Worm (Caenorhabditis elegans) whole organism, L3 larva: ENCODE measurements around the gene D1014.4.

Source experiments
- ZK546.5 ChIP-seq: sonication (generic microtip); optimal IDR thresholded peaks from 2 replicates; lab custom pipeline; 2017; ENCODE audit warnings: missing biosample characterization, missing genetic modification characterization
- ceh-16 ChIP-seq: sonication (generic microtip); optimal IDR thresholded peaks from 2 replicates; lab custom pipeline; 2017; ENCODE audit warnings: missing biosample characterization, missing genetic modification characterization
- ceh-82 ChIP-seq: fragments of 150-350 bp; optimal IDR thresholded peaks from 2 replicates; lab custom pipeline; 2014; ENCODE audit warnings: missing biosample characterization, missing genetic modification characterization
- elt-1 ChIP-seq: fragments of 150-350 bp; optimal IDR thresholded peaks from 2 replicates; lab custom pipeline; 2014; ENCODE audit warnings: missing biosample characterization, missing genetic modification characterization
- elt-2 ChIP-seq: sonication (generic microtip); optimal IDR thresholded peaks from 2 replicates; lab custom pipeline; 2016; ENCODE audit warnings: missing genetic modification reagents, mild to moderate bottlenecking, missing genetic modification characterization, missing compliant biosample characterization
- eor-1 ChIP-seq, 2 experiments: fragments of 150-350 bp; optimal IDR thresholded peaks; 2 replicates each; lab custom pipeline; 2014 to 2018; ENCODE audit warnings: missing biosample characterization in 2 of 2, missing genetic modification characterization in 2 of 2
- fkh-2 ChIP-seq: fragments of 150-350 bp; optimal IDR thresholded peaks from 2 replicates; lab custom pipeline; 2014; ENCODE audit warnings: missing biosample characterization, missing genetic modification reagents, missing genetic modification characterization
- fos-1 ChIP-seq: fragments of 150-350 bp; optimal IDR thresholded peaks from 2 replicates; lab custom pipeline; 2014; ENCODE audit warnings: missing biosample characterization, missing genetic modification characterization
- hmg-11 ChIP-seq: sonication (generic microtip); optimal IDR thresholded peaks from 2 replicates; lab custom pipeline; 2016; ENCODE audit warnings: missing genetic modification characterization, missing compliant biosample characterization
- jun-1 ChIP-seq: fragments of 150-350 bp; optimal IDR thresholded peaks from 2 replicates; lab custom pipeline; 2014; ENCODE audit warnings: missing biosample characterization, missing genetic modification reagents, missing genetic modification characterization
- lin-15B ChIP-seq: fragments of 150-350 bp; optimal IDR thresholded peaks from 2 replicates; lab custom pipeline; 2014; ENCODE audit warnings: missing biosample characterization, missing genetic modification characterization
- mdl-1 ChIP-seq: fragments of 150-350 bp; optimal IDR thresholded peaks from 2 replicates; lab custom pipeline; 2014; ENCODE audit warnings: missing biosample characterization, missing genetic modification characterization
- nhr-11 ChIP-seq: fragments of 150-350 bp; optimal IDR thresholded peaks from 2 replicates; lab custom pipeline; 2014; ENCODE audit warnings: missing biosample characterization, missing genetic modification characterization
- nhr-237 ChIP-seq: fragments of 150-350 bp; optimal IDR thresholded peaks from 2 replicates; lab custom pipeline; 2014; ENCODE audit warnings: missing biosample characterization, missing genetic modification characterization
- nhr-25 ChIP-seq: sonication (generic microtip); optimal IDR thresholded peaks from 2 replicates; lab custom pipeline; 2017; ENCODE audit warnings: missing biosample characterization, missing genetic modification characterization
- sea-2 ChIP-seq: fragments of 150-350 bp; sonication (generic microtip); optimal IDR thresholded peaks from 4 replicates; lab custom pipeline; 2014; ENCODE audit warnings: missing biosample characterization, missing genetic modification reagents, missing genetic modification characterization
- skn-1 ChIP-seq: fragments of 150-350 bp; optimal IDR thresholded peaks from 2 replicates; lab custom pipeline; 2014; ENCODE audit warnings: missing biosample characterization, missing genetic modification characterization
- unc-62 ChIP-seq: fragments of 150-350 bp; sonication (generic microtip); optimal IDR thresholded peaks from 4 replicates; lab custom pipeline; 2014; ENCODE audit warnings: missing biosample characterization, missing genetic modification reagents, missing genetic modification characterization

Gene D1014.4

ce11 chrV:8183384-8183783 is 50.4 kb downstream of the D1014.4 start, which contains the start of gene srp-8:
Gene srp-8, plus strand, starts transcription at chrV:8183684.
- TF ChIP-seq eor-1 (tag; optimal IDR thresholded peaks at IDR 0.05; lab: Kevin White, UChicago): no peak
- TF ChIP-seq unc-62 (GFP tag; lab: Kevin White, UChicago): no peak
- TF ChIP-seq ceh-82 (tag; lab: Kevin White, UChicago): no peak
- no peak for TF ChIP-seq jun-1
- no peak for TF ChIP-seq ceh-16 (tag; lab: Kevin White, UChicago)
- TF ChIP-seq fos-1 (tag; lab: Kevin White, UChicago): no peak
- no peak for TF ChIP-seq nhr-11 (tag; lab: Kevin White, UChicago)
- TF ChIP-seq hmg-11 (tag; lab: Kevin White, UChicago): no peak
- TF ChIP-seq mdl-1: no peak
- TF ChIP-seq lin-15B: no peak
- no peak for TF ChIP-seq nhr-237 (tag; lab: Kevin White, UChicago)
- TF ChIP-seq elt-1 (tag; lab: Kevin White, UChicago): no peak
- no peak for TF ChIP-seq sea-2 (GFP tag; lab: Kevin White, UChicago)
- no peak for TF ChIP-seq nhr-25 (tag; lab: Kevin White, UChicago)
- no peak for TF ChIP-seq skn-1 (tag; lab: Kevin White, UChicago)
- no peak for TF ChIP-seq elt-2 (tag; lab: Kevin White, UChicago)
- TF ChIP-seq ZK546.5 (tag; lab: Kevin White, UChicago): no peak
- no peak for TF ChIP-seq fkh-2 (tag; lab: Kevin White, UChicago)
